Worm (Caenorhabditis elegans) whole organism, mixed stage, embryonic: Measurements from ENCODE around the gene gst-6.
"Not testable (repeated sequence)": the region's sequence is repeated elsewhere in the genome, so short reads cannot be mapped to it uniquely, and the experiment has no call there.

Experiments
- nhr-12 ChIP-seq: fragments of 150-350 bp; optimal IDR thresholded peaks from 2 replicates; lab custom pipeline; 2014; ENCODE audit warnings: missing biosample characterization, missing genetic modification characterization
- nhr-2 ChIP-seq: fragments of 150-350 bp; optimal IDR thresholded peaks from 2 replicates; lab custom pipeline; 2014; ENCODE audit warnings: missing biosample characterization, missing genetic modification characterization
- nhr-76 ChIP-seq: sonication (generic microtip); optimal IDR thresholded peaks from 2 replicates; lab custom pipeline; 2017; ENCODE audit warnings: missing biosample characterization, missing genetic modification characterization

DNA sequence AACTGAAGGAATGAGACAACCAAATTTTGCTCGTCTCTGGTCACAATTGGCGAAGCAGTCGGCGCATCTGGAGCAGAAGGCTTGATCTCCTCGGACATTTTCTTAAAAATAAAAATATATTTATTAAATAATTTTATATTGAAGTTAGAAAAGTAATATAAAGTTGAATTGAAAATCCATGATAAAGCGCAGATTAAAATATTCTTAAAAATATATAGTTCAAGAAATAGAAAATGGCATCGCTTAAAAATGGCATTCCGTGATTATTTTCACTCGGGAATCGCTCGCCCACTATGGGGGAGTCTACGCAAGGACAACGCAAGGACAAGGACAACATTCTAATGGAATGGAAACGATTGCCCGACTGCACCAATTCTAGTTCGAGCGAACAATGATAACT lies 24.0 kb downstream of the gst-6 start, which contains the start of gene sgt-1:
- TF ChIP-seq nhr-2, nhr-76, nhr-12 (tag; lab: Kevin White, UChicago): not testable (repeated sequence)
